Worm (Caenorhabditis elegans) whole organism, young adult: Measurements from ENCODE around the gene R01H2.8.

Experiments used
- B0019.2 ChIP-seq: fragments of 200-800 bp; sonication (Bioruptor generic); conservative IDR thresholded peaks from 2 replicates; pipeline ENCODE4 v1.3.6; 2022; ENCODE audit warnings: missing genetic modification reagents, missing genetic modification characterization, missing compliant biosample characterization
- B0035.1 ChIP-seq: sonication (generic microtip); optimal IDR thresholded peaks from 2 replicates; lab custom pipeline; 2016; ENCODE audit warnings: missing genetic modification characterization, mild to moderate bottlenecking, missing compliant biosample characterization, missing genotype, missing genetic modification reagents
- C06A6.2 ChIP-seq: fragments of 200-800 bp; sonication (Bioruptor generic); conservative IDR thresholded peaks from 2 replicates; pipeline ENCODE4 v1.3.6; 2022; ENCODE audit warnings: missing genetic modification characterization, missing compliant biosample characterization
- C17E4.6 ChIP-seq: fragments of 200-800 bp; sonication (Bioruptor generic); IDR thresholded peaks from 2 replicates; pipeline ENCODE4 v1.3.6; 2022; ENCODE audit warnings: missing genetic modification reagents, missing genetic modification characterization, missing compliant biosample characterization
- F23B12.7 ChIP-seq: sonication (generic microtip); optimal IDR thresholded peaks from 2 replicates; lab custom pipeline; 2017; ENCODE audit warnings: missing genetic modification characterization, mild to moderate bottlenecking, missing compliant biosample characterization, antibody characterized with exemption, moderate library complexity; ENCODE audit not compliant: insufficient read depth
- F39B2.1 ChIP-seq: fragments of 200-800 bp; sonication (Bioruptor generic); IDR thresholded peaks from 2 replicates; pipeline ENCODE4 v1.3.6; 2022; ENCODE audit warnings: missing genetic modification reagents, missing genetic modification characterization, missing compliant biosample characterization
- F49E8.2 ChIP-seq: sonication (generic microtip); optimal IDR thresholded peaks from 3 replicates; lab custom pipeline; 2017; ENCODE audit warnings: missing genetic modification characterization, mild to moderate bottlenecking, missing compliant biosample characterization, antibody characterized with exemption, moderate library complexity; ENCODE audit not compliant: insufficient read depth
- F55B11.4 ChIP-seq: sonication (generic microtip); optimal IDR thresholded peaks from 2 replicates; lab custom pipeline; 2016; ENCODE audit warnings: missing compliant biosample characterization, missing genetic modification characterization, borderline replicate concordance; ENCODE audit not compliant: insufficient read depth
- F57C9.4 ChIP-seq: sonication (generic microtip); optimal IDR thresholded peaks from 2 replicates; lab custom pipeline; 2017; ENCODE audit warnings: mild to moderate bottlenecking, missing genetic modification characterization, missing compliant biosample characterization
- Y53F4B.3 ChIP-seq: fragments of 200-800 bp; sonication (Bioruptor generic); IDR thresholded peaks from 2 replicates; pipeline ENCODE4 v1.3.6; 2022; ENCODE audit warnings: missing genetic modification reagents, missing genetic modification characterization, missing compliant biosample characterization
- Y56A3A.18 ChIP-seq: fragments of 200-800 bp; sonication (Bioruptor generic); IDR thresholded peaks from 2 replicates; pipeline ENCODE4 v1.3.6; 2022; ENCODE audit warnings: missing genetic modification reagents, missing genetic modification characterization, missing compliant biosample characterization
- Y67H2A.10 ChIP-seq: fragments of 200-800 bp; sonication (Bioruptor generic); conservative IDR thresholded peaks from 2 replicates; pipeline ENCODE4 v1.3.6; 2022; ENCODE audit warnings: missing genetic modification reagents, missing genetic modification characterization, missing compliant biosample characterization
- aptf-2 ChIP-seq: fragments of 200-800 bp; sonication (Bioruptor generic); conservative IDR thresholded peaks from 2 replicates; pipeline ENCODE4 v1.3.6; 2022; ENCODE audit warnings: missing genetic modification reagents, missing genetic modification characterization, missing compliant biosample characterization
- attf-3 ChIP-seq: fragments of 200-800 bp; sonication (Bioruptor generic); conservative IDR thresholded peaks from 2 replicates; pipeline ENCODE4 v1.3.6; 2022; ENCODE audit warnings: missing genetic modification reagents, missing genetic modification characterization, missing compliant biosample characterization
- attf-6 ChIP-seq: fragments of 200-800 bp; sonication (Bioruptor generic); IDR thresholded peaks from 2 replicates; pipeline ENCODE4 v1.3.6; 2022; ENCODE audit warnings: missing genetic modification reagents, missing genetic modification characterization, missing compliant biosample characterization
- bed-2 ChIP-seq: fragments of 200-800 bp; sonication (Bioruptor generic); IDR thresholded peaks from 2 replicates; pipeline ENCODE4 v1.3.6; 2022; ENCODE audit warnings: missing genetic modification reagents, missing genetic modification characterization, missing compliant biosample characterization
- ceh-27 ChIP-seq: fragments of 200-800 bp; sonication (Bioruptor generic); optimal IDR thresholded peaks from 2 replicates; lab custom pipeline; 2018; ENCODE audit warnings: mild to moderate bottlenecking, missing genetic modification characterization, moderate library complexity, missing compliant biosample characterization
- ceh-79 ChIP-seq: sonication (generic microtip); optimal IDR thresholded peaks from 2 replicates; lab custom pipeline; 2017; ENCODE audit warnings: mild to moderate bottlenecking, missing genetic modification characterization, missing compliant biosample characterization
- chd-7 ChIP-seq: sonication (generic microtip); optimal IDR thresholded peaks from 2 replicates; lab custom pipeline; 2016; ENCODE audit warnings: mild to moderate bottlenecking, missing genetic modification characterization, moderate library complexity, missing compliant biosample characterization
- dpff-1 ChIP-seq: sonication (generic microtip); optimal IDR thresholded peaks from 2 replicates; lab custom pipeline; 2017; ENCODE audit warnings: mild to moderate bottlenecking, missing genetic modification characterization, missing compliant biosample characterization
- egl-18 ChIP-seq: fragments of 200-800 bp; sonication (Bioruptor generic); IDR thresholded peaks from 2 replicates; pipeline ENCODE4 v1.3.6; 2022; ENCODE audit warnings: missing genetic modification reagents, missing genetic modification characterization, missing compliant biosample characterization
- egl-44 ChIP-seq: fragments of 200-800 bp; sonication (Bioruptor generic); IDR thresholded peaks from 2 replicates; pipeline ENCODE4 v1.3.6; 2022; ENCODE audit warnings: missing genetic modification reagents, missing genetic modification characterization, missing compliant biosample characterization
- ekl-4 ChIP-seq: fragments of 200-800 bp; sonication (Bioruptor generic); IDR thresholded peaks from 2 replicates; pipeline ENCODE4 v1.3.6; 2022; ENCODE audit warnings: missing genetic modification reagents, missing genetic modification characterization, missing compliant biosample characterization
- ets-4 ChIP-seq: fragments of 200-800 bp; sonication (Bioruptor generic); optimal IDR thresholded peaks from 2 replicates; lab custom pipeline; 2018; ENCODE audit warnings: mild to moderate bottlenecking, missing genetic modification characterization, missing compliant biosample characterization
- him-1 ChIP-seq: sonication (generic microtip); optimal IDR thresholded peaks from 2 replicates; lab custom pipeline; 2016; ENCODE audit warnings: missing genotype, missing genetic modification reagents, missing genetic modification characterization, missing compliant biosample characterization
- hlh-12 ChIP-seq: sonication (generic microtip); optimal IDR thresholded peaks from 2 replicates; lab custom pipeline; 2016; ENCODE audit warnings: missing genetic modification characterization, missing compliant biosample characterization
- hmg-20 ChIP-seq: fragments of 200-800 bp; sonication (Bioruptor generic); IDR thresholded peaks from 2 replicates; pipeline ENCODE4 v1.3.6; 2022; ENCODE audit warnings: missing genetic modification reagents, missing genetic modification characterization, missing compliant biosample characterization
- hsf-1 ChIP-seq: fragments of 200-800 bp; sonication (Bioruptor generic); IDR thresholded peaks from 2 replicates; pipeline ENCODE4 v1.3.6; 2022; ENCODE audit warnings: missing genetic modification reagents, missing genetic modification characterization, missing compliant biosample characterization
- lin-26 ChIP-seq: fragments of 200-800 bp; sonication (Bioruptor generic); IDR thresholded peaks from 2 replicates; pipeline ENCODE4 v1.3.6; 2022; ENCODE audit warnings: missing genetic modification reagents, missing genetic modification characterization, missing compliant biosample characterization
- lsy-27 ChIP-seq: sonication (generic microtip); optimal IDR thresholded peaks from 2 replicates; lab custom pipeline; 2017; ENCODE audit warnings: missing genetic modification characterization, mild to moderate bottlenecking, missing compliant biosample characterization, antibody characterized with exemption, missing genotype, borderline replicate concordance; ENCODE audit not compliant: insufficient read depth
- mel-28 ChIP-seq: sonication (generic microtip); optimal IDR thresholded peaks from 2 replicates; lab custom pipeline; 2016; ENCODE audit warnings: borderline replicate concordance, mild to moderate bottlenecking, missing genetic modification characterization, missing compliant biosample characterization
- nfya-1 ChIP-seq: sonication (generic microtip); optimal IDR thresholded peaks from 2 replicates; lab custom pipeline; 2017; ENCODE audit warnings: antibody characterized with exemption, missing compliant biosample characterization, missing genetic modification characterization, borderline replicate concordance; ENCODE audit not compliant: insufficient read depth
- nhr-120 ChIP-seq: fragments of 200-800 bp; sonication (Bioruptor generic); IDR thresholded peaks from 2 replicates; pipeline ENCODE4 v1.3.6; 2022; ENCODE audit warnings: missing genetic modification characterization, missing compliant biosample characterization
- nhr-179 ChIP-seq: sonication (generic microtip); optimal IDR thresholded peaks from 2 replicates; lab custom pipeline; 2016; ENCODE audit warnings: mild to moderate bottlenecking, missing genetic modification characterization, missing compliant biosample characterization
- nhr-27 ChIP-seq: fragments of 200-800 bp; sonication (Bioruptor generic); optimal IDR thresholded peaks from 2 replicates; lab custom pipeline; 2018; ENCODE audit warnings: mild to moderate bottlenecking, missing genetic modification characterization, moderate library complexity, missing compliant biosample characterization
- pbrm-1 ChIP-seq: fragments of 200-800 bp; sonication (Bioruptor generic); IDR thresholded peaks from 2 replicates; pipeline ENCODE4 v1.3.6; 2022; ENCODE audit warnings: missing genetic modification reagents, missing genetic modification characterization, missing compliant biosample characterization
- pha-4 ChIP-seq: fragments of 150-350 bp; sonication (generic microtip); optimal IDR thresholded peaks from 2 replicates; lab custom pipeline; 2014; ENCODE audit warnings: missing biosample characterization, missing genetic modification reagents, missing genetic modification characterization
- rpc-1 ChIP-seq, 2 experiments: fragments of 150-350 bp in 1 of 2; sonication (generic microtip) in 1 of 2; optimal IDR thresholded peaks; 2 replicates each; lab custom pipeline; 2014 to 2018; ENCODE audit warnings: missing biosample characterization in 1 of 2, missing genetic modification characterization in 1 of 2, missing genetic modification reagents in 1 of 2, missing genotype in 1 of 2
- snpc-1.3 ChIP-seq: sonication (generic microtip); optimal IDR thresholded peaks from 2 replicates; lab custom pipeline; 2017; ENCODE audit warnings: missing genetic modification characterization, mild to moderate bottlenecking, missing compliant biosample characterization, antibody characterized with exemption, moderate library complexity, missing genotype, missing genetic modification reagents; ENCODE audit not compliant: insufficient read depth
- somi-1 ChIP-seq: fragments of 200-800 bp; sonication (Bioruptor generic); optimal IDR thresholded peaks from 2 replicates; lab custom pipeline; 2018; ENCODE audit warnings: mild to moderate bottlenecking, missing genetic modification characterization, missing compliant biosample characterization
- unc-130 ChIP-seq: sonication (generic microtip); optimal IDR thresholded peaks from 2 replicates; lab custom pipeline; 2016; ENCODE audit warnings: missing genetic modification reagents, missing genetic modification characterization, missing compliant biosample characterization
- zim-3 ChIP-seq: sonication (generic microtip); optimal IDR thresholded peaks from 2 replicates; lab custom pipeline; 2017; ENCODE audit warnings: mild to moderate bottlenecking, missing genetic modification characterization, moderate library complexity, missing compliant biosample characterization
- ztf-18 ChIP-seq: sonication (generic microtip); optimal IDR thresholded peaks from 2 replicates; lab custom pipeline; 2016; ENCODE audit warnings: missing genotype, mild to moderate bottlenecking, missing genetic modification characterization, missing compliant biosample characterization
- ztf-3 ChIP-seq: fragments of 200-800 bp; sonication (Bioruptor generic); optimal IDR thresholded peaks from 2 replicates; lab custom pipeline; 2018; ENCODE audit warnings: mild to moderate bottlenecking, missing genetic modification characterization, missing compliant biosample characterization

Gene R01H2.8

DNA sequence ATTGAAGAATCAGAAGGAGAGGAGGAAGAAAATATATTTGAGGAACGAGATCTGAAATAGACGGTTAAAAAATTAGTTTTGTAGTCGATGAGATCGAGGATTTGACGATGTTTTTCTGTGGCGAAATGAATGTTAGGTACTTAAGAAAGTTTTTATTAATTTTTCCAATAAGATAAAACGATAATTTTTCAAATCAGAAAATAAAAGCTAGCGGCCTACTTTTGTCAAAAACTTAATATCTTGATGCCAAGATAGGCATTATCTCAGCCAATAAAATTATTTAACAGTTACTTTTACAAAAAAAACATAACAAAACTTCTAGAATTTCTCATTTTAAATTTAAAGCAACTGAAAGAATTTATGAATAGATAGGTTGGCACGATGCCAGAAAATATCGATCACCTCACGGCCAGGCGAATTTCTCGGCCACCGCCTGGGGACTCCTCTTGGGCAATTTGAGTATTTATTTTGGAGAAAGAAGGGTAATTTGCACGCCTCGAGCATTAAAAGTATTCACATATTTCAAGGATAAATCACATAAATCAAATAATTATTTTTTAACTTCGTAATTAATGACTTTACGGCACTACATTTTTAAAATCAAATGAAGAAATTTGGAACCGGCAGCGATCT, 18.9 kb downstream of the R01H2.8 start, which contains the start of gene fubl-2 (continued):
- TF ChIP-seq pbrm-1 (GFP tag; lab: Robert Waterston, UW) (no peak), somi-1 (GFP tag; lab: Kevin White, UChicago) (no peak), C17E4.6 (GFP tag; lab: Robert Waterston, UW) (no peak), hlh-12 (tag; lab: Kevin White, UChicago) (no peak), rpc-1 (optimal IDR thresholded peaks at IDR 0.05; lab: Kevin White, UChicago) (no peak), rpc-1 (tag; optimal IDR thresholded peaks at IDR 0.05; lab: Kevin White, UChicago) (no peak), unc-130 (GFP tag; lab: Kevin White, UChicago) (peak; percentile 49), C06A6.2 (GFP tag; lab: Robert Waterston, UW) (no peak), nhr-120 (no peak), bed-2 (no peak), attf-6 (GFP tag; lab: Robert Waterston, UW) (no peak), hsf-1 (GFP tag; lab: Robert Waterston, UW) (no peak), egl-18 (GFP tag; lab: Robert Waterston, UW) (no peak), nfya-1 (tag; lab: Kevin White, UChicago) (no peak), F49E8.2 (tag; lab: Kevin White, UChicago) (no peak), snpc-1.3 (tag; lab: Kevin White, UChicago) (no peak), lin-26 (GFP tag; lab: Robert Waterston, UW) (no peak), pha-4 (tag; lab: Kevin White, UChicago) (no peak), B0019.2 (GFP tag; lab: Robert Waterston, UW) (no peak), chd-7 (tag; lab: Kevin White, UChicago) (no peak), egl-44 (GFP tag; lab: Robert Waterston, UW) (no peak), ceh-79 (tag; lab: Kevin White, UChicago) (no peak), him-1 (tag; lab: Kevin White, UChicago) (peak; percentile 5), Y53F4B.3 (no peak), Y56A3A.18 (no peak), nhr-27 (no peak), mel-28 (tag; lab: Kevin White, UChicago) (no peak), F23B12.7 (peak; percentile 27), ztf-18 (tag; lab: Kevin White, UChicago) (no peak), aptf-2 (GFP tag; lab: Robert Waterston, UW) (0 out of 2 replicates have a peak, but pooled peaks have one; percentile 63), B0035.1 (tag; lab: Kevin White, UChicago) (no peak), F55B11.4 (tag; lab: Kevin White, UChicago) (no peak), dpff-1 (tag; lab: Kevin White, UChicago) (no peak), Y67H2A.10 (no peak)

DNA sequence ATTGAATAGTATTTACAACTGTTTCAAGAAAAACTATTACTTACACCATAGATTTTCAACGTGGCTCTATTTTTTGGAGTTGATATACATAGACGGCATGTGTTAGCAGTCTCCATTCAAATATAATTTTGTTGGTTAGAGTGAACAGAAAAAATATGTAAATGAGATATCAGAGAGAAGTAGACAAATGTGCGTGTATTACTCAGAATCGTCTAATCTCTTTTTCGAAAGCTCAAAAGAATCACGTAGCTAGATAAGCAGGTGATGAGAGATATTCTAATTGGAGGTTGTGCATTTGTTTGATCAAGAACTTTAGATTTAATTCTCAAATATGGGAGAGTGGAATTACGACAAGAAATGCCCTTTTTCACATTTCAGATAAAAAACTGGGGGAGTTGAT, 21.7 kb downstream of the R01H2.8 start, which contains the start of gene ZK418.10:
Gene ZK418.10 (minus strand): TSS at position 148 of the 400 bp plus-strand sequence.
- TF ChIP-seq F57C9.4 (tag; lab: Kevin White, UChicago) (no peak), lsy-27 (tag; lab: Kevin White, UChicago) (no peak), ceh-27 (no peak), hmg-20 (GFP tag; lab: Robert Waterston, UW) (no peak), C06A6.2 (GFP tag; lab: Robert Waterston, UW) (no peak), F39B2.1 (GFP tag; lab: Robert Waterston, UW) (no peak), ztf-3 (GFP tag; lab: Kevin White, UChicago) (no peak), nhr-179 (tag; lab: Kevin White, UChicago) (no peak), dpff-1 (tag; lab: Kevin White, UChicago) (no peak), hsf-1 (GFP tag; lab: Robert Waterston, UW) (no peak), chd-7 (tag; lab: Kevin White, UChicago) (no peak), him-1 (tag; lab: Kevin White, UChicago) (no peak), ets-4 (GFP tag; lab: Kevin White, UChicago) (no peak), attf-3 (GFP tag; lab: Robert Waterston, UW) (no peak), ekl-4 (no peak), zim-3 (tag; lab: Kevin White, UChicago) (no peak)
